Worm (Caenorhabditis elegans): ENCODE measurements around the gene Y73C8B.5.

ce11 chrV:3244703-3245102 is 47.6 kb downstream of the Y73C8B.5 start, which contains the start of gene srj-7:
- no peak for TF ChIP-seq him-1 (tag; optimal IDR thresholded peaks at IDR 0.05)
- TF ChIP-seq W03F9.2 (tag; optimal IDR thresholded peaks at IDR 0.05): no peak
- no peak for TF ChIP-seq dao-5 (tag; optimal IDR thresholded peaks at IDR 0.05)
